Fruit fly (Drosophila melanogaster) whole organism, embryonic: ENCODE measurements around the gene CG43090.

ENCODE experiments used
- Antp ChIP-seq: fragments of 200-800 bp; sonication (Bioruptor generic); optimal IDR thresholded peaks from 3 replicates; lab custom pipeline; 2016; ENCODE audit warnings: missing biosample characterization, missing genetic modification characterization
- Bdp1 ChIP-seq: fragments of 200-800 bp; sonication (Bioruptor generic); optimal IDR thresholded peaks from 3 replicates; lab custom pipeline; 2016; ENCODE audit warnings: missing biosample characterization, missing genetic modification characterization
- C15 ChIP-seq: fragments of 200-800 bp; sonication (Bioruptor generic); IDR thresholded peaks from 3 replicates; pipeline ENCODE4 v1.3.6; 2022; ENCODE audit warnings: missing biosample characterization, missing genetic modification characterization
- CG11456 ChIP-seq: fragments of 200-800 bp; sonication (Bioruptor generic); IDR thresholded peaks from 3 replicates; pipeline ENCODE4 v1.3.6; 2022; ENCODE audit warnings: missing biosample characterization, missing genetic modification characterization
- CG11504 ChIP-seq: fragments of 200-800 bp; sonication (Bioruptor generic); optimal IDR thresholded peaks from 3 replicates; lab custom pipeline; 2019; ENCODE audit warnings: missing biosample characterization, mild to moderate bottlenecking, missing genetic modification characterization, moderate library complexity
- CG12942 ChIP-seq: fragments of 200-800 bp; sonication (Bioruptor generic); optimal IDR thresholded peaks from 3 replicates; lab custom pipeline; 2016; ENCODE audit warnings: missing biosample characterization, missing genetic modification characterization
- CG13296 ChIP-seq: fragments of 200-800 bp; sonication (Bioruptor generic); optimal IDR thresholded peaks from 3 replicates; lab custom pipeline; 2018; ENCODE audit warnings: missing biosample characterization, mild to moderate bottlenecking, missing genetic modification characterization
- CG2889 ChIP-seq: fragments of 200-800 bp; sonication (Bioruptor generic); IDR thresholded peaks from 3 replicates; pipeline ENCODE4 v1.3.6; 2022; ENCODE audit warnings: missing biosample characterization, missing genetic modification characterization
- CG31224 ChIP-seq: fragments of 200-800 bp; sonication (Bioruptor generic); IDR thresholded peaks from 2 replicates; pipeline ENCODE4 v1.3.6; 2022; ENCODE audit warnings: missing biosample characterization, missing genetic modification characterization
- CG3847 ChIP-seq: fragments of 200-800 bp; sonication (Bioruptor generic); IDR thresholded peaks from 2 replicates; pipeline ENCODE4 v1.3.6; 2022; ENCODE audit warnings: missing biosample characterization, missing genetic modification characterization
- CG4424 ChIP-seq: fragments of 200-800 bp; sonication (Bioruptor generic); optimal IDR thresholded peaks from 3 replicates; lab custom pipeline; 2016; ENCODE audit warnings: missing biosample characterization, missing genetic modification characterization
- CG7556 ChIP-seq: fragments of 200-800 bp; sonication (Bioruptor generic); optimal IDR thresholded peaks from 2 replicates; lab custom pipeline; 2017; ENCODE audit warnings: missing biosample characterization, mild to moderate bottlenecking, missing genetic modification characterization
- CG7928 ChIP-seq: fragments of 200-800 bp; sonication (Bioruptor generic); optimal IDR thresholded peaks from 2 replicates; lab custom pipeline; 2017; ENCODE audit warnings: missing biosample characterization, mild to moderate bottlenecking, missing genetic modification characterization
- CG8281 ChIP-seq: fragments of 200-800 bp; sonication (Bioruptor generic); optimal IDR thresholded peaks from 2 replicates; lab custom pipeline; 2018; ENCODE audit warnings: missing biosample characterization, mild to moderate bottlenecking, missing genetic modification characterization, moderate library complexity
- CG8478 ChIP-seq: fragments of >200 bp; optimal IDR thresholded peaks from 2 replicates; lab custom pipeline; 2018
- CG8765 ChIP-seq: fragments of 200-800 bp; sonication (Bioruptor generic); IDR thresholded peaks from 2 replicates; pipeline ENCODE4 v1.3.6; 2022; ENCODE audit warnings: missing biosample characterization, missing genetic modification characterization
- D19A ChIP-seq: fragments of 200-800 bp; optimal IDR thresholded peaks from 3 replicates; lab custom pipeline; 2019; ENCODE audit warnings: missing biosample characterization, mild to moderate bottlenecking, missing genetic modification characterization, moderate library complexity
- Fer1 ChIP-seq: fragments of 200-800 bp; sonication (Bioruptor generic); optimal IDR thresholded peaks from 2 replicates; lab custom pipeline; 2017; ENCODE audit warnings: missing biosample characterization, mild to moderate bottlenecking, missing genetic modification characterization
- GATAe ChIP-seq: fragments of 200-800 bp; sonication (Bioruptor generic); conservative IDR thresholded peaks from 2 replicates; pipeline ENCODE4 v1.3.6; 2022; ENCODE audit warnings: missing biosample characterization, missing genetic modification characterization
- HmgZ ChIP-seq: fragments of 200-800 bp; sonication (Bioruptor generic); optimal IDR thresholded peaks from 2 replicates; lab custom pipeline; 2018; ENCODE audit warnings: missing biosample characterization, mild to moderate bottlenecking, missing genetic modification characterization
- Hr51 ChIP-seq, 2 experiments: fragments of 200-800 bp; sonication (Bioruptor generic); optimal IDR thresholded peaks; 2 replicates in 1 of 2; 3 replicates in 1 of 2; lab custom pipeline; 2016 to 2018; ENCODE audit warnings: missing biosample characterization in 2 of 2, missing genetic modification characterization in 2 of 2, mild to moderate bottlenecking in 1 of 2, moderate library complexity in 1 of 2
- MBD-R2 ChIP-seq: fragments of 200-800 bp; sonication (Bioruptor generic); IDR thresholded peaks from 2 replicates; pipeline ENCODE4 v1.3.6; 2022; ENCODE audit warnings: missing biosample characterization, missing genetic modification characterization
- MESR4 ChIP-seq: fragments of 200-800 bp; sonication (Bioruptor generic); optimal IDR thresholded peaks from 2 replicates; lab custom pipeline; 2018; ENCODE audit warnings: missing biosample characterization, mild to moderate bottlenecking, missing genetic modification characterization, moderate library complexity
- Vsx1 ChIP-seq: fragments of 200-800 bp; sonication (Bioruptor generic); optimal IDR thresholded peaks from 2 replicates; lab custom pipeline; 2017; ENCODE audit warnings: missing biosample characterization, mild to moderate bottlenecking, missing genetic modification characterization, missing genetic modification reagents
- Xrp1 ChIP-seq: fragments of 200-800 bp; sonication (Bioruptor generic); IDR thresholded peaks from 2 replicates; pipeline ENCODE4 v1.3.6; 2022; ENCODE audit warnings: missing biosample characterization, missing genetic modification characterization
- abd-A ChIP-seq: fragments of 200-800 bp; sonication (Bioruptor generic); optimal IDR thresholded peaks from 3 replicates; lab custom pipeline; 2019; ENCODE audit warnings: missing biosample characterization, mild to moderate bottlenecking, missing genetic modification characterization, moderate library complexity
- ac ChIP-seq: fragments of 200-800 bp; sonication (Bioruptor generic); optimal IDR thresholded peaks from 3 replicates; lab custom pipeline; 2017; ENCODE audit warnings: missing biosample characterization, mild to moderate bottlenecking, missing genetic modification characterization
- br ChIP-seq: fragments of >200 bp; optimal IDR thresholded peaks from 2 replicates; lab custom pipeline; 2017
- caup ChIP-seq: fragments of 200-800 bp; sonication (Bioruptor generic); optimal IDR thresholded peaks from 3 replicates; lab custom pipeline; 2017; ENCODE audit warnings: missing biosample characterization, mild to moderate bottlenecking, missing genetic modification characterization, moderate library complexity; ENCODE audit not compliant: severe bottlenecking
- crol ChIP-seq: fragments of 200-800 bp; sonication (Bioruptor generic); IDR thresholded peaks from 2 replicates; pipeline ENCODE4 v1.3.6; 2022; ENCODE audit warnings: missing biosample characterization, missing genetic modification characterization
- dysf ChIP-seq: fragments of 200-800 bp; sonication (Bioruptor generic); IDR thresholded peaks from 3 replicates; pipeline ENCODE4 v1.3.6; 2022; ENCODE audit warnings: missing biosample characterization, missing genetic modification characterization
- gem ChIP-seq: fragments of 200-800 bp; sonication (Bioruptor generic); optimal IDR thresholded peaks from 2 replicates; lab custom pipeline; 2019; ENCODE audit warnings: missing biosample characterization, mild to moderate bottlenecking, missing genetic modification characterization, moderate library complexity
- hb ChIP-seq: fragments of 200-800 bp; sonication (Bioruptor generic); IDR thresholded peaks from 3 replicates; pipeline ENCODE4 v1.3.6; 2022; ENCODE audit warnings: missing biosample characterization, missing genetic modification characterization; ENCODE audit not compliant: partially characterized antibody
- hbn ChIP-seq: fragments of 200-800 bp; sonication (Bioruptor generic); IDR thresholded peaks from 2 replicates; pipeline ENCODE4 v1.3.6; 2022; ENCODE audit warnings: missing biosample characterization, missing genetic modification characterization; ENCODE audit not compliant: partially characterized antibody
- hkb ChIP-seq, 2 experiments: fragments of 200-800 bp in 1 of 2; fragments of >200 bp in 1 of 2; sonication (Bioruptor generic) in 1 of 2; IDR thresholded peaks in 1 of 2; optimal IDR thresholded peaks in 1 of 2; 2 replicates each; pipeline versions ENCODE4 v1.3.6 to Lab custom; 2017 to 2022; ENCODE audit warnings: missing biosample characterization in 1 of 2, missing genetic modification characterization in 1 of 2
- lmd ChIP-seq: fragments of 200-800 bp; sonication (Bioruptor generic); IDR thresholded peaks from 2 replicates; pipeline ENCODE4 v1.3.6; 2022; ENCODE audit warnings: missing biosample characterization, missing genetic modification characterization
- luna ChIP-seq: fragments of 200-800 bp; sonication (Bioruptor generic); optimal IDR thresholded peaks from 2 replicates; lab custom pipeline; 2016; ENCODE audit warnings: missing biosample characterization, missing genetic modification characterization
- mam ChIP-seq: fragments of 200-800 bp; sonication (Bioruptor generic); optimal IDR thresholded peaks from 3 replicates; lab custom pipeline; 2016; ENCODE audit warnings: missing biosample characterization, missing genetic modification characterization
- pb ChIP-seq: fragments of 200-800 bp; sonication (Bioruptor generic); optimal IDR thresholded peaks from 3 replicates; lab custom pipeline; 2016; ENCODE audit warnings: missing biosample characterization, missing genetic modification characterization
- row ChIP-seq: fragments of 200-800 bp; sonication (Bioruptor generic); IDR thresholded peaks from 3 replicates; pipeline ENCODE4 v1.3.6; 2022; ENCODE audit warnings: missing biosample characterization, missing genetic modification characterization
- run ChIP-seq: fragments of 200-800 bp; sonication (Bioruptor generic); optimal IDR thresholded peaks from 3 replicates; lab custom pipeline; 2018; ENCODE audit warnings: missing biosample characterization, mild to moderate bottlenecking, missing genetic modification characterization
- salm ChIP-seq: fragments of 200-800 bp; sonication (Bioruptor generic); optimal IDR thresholded peaks from 2 replicates; lab custom pipeline; 2018; ENCODE audit warnings: missing biosample characterization, mild to moderate bottlenecking, missing genetic modification characterization
- sisA ChIP-seq: fragments of 200-800 bp; sonication (Bioruptor generic); IDR thresholded peaks from 2 replicates; pipeline ENCODE4 v1.3.6; 2022; ENCODE audit warnings: missing biosample characterization, missing genetic modification characterization
- slbo ChIP-seq: fragments of 200-800 bp; sonication (Bioruptor generic); IDR thresholded peaks from 2 replicates; pipeline ENCODE4 v1.3.6; 2022; ENCODE audit warnings: missing biosample characterization, missing genetic modification characterization
- sr ChIP-seq: fragments of 200-800 bp; sonication (Bioruptor generic); IDR thresholded peaks from 3 replicates; pipeline ENCODE4 v1.3.6; 2022; ENCODE audit warnings: missing biosample characterization, missing genetic modification characterization
- tx ChIP-seq: fragments of 200-800 bp; sonication (Bioruptor generic); optimal IDR thresholded peaks from 2 replicates; lab custom pipeline; 2016; ENCODE audit warnings: missing biosample characterization, missing genetic modification characterization
- vvl ChIP-seq: fragments of 200-800 bp; sonication (Bioruptor generic); IDR thresholded peaks from 2 replicates; pipeline ENCODE4 v1.3.6; 2022; ENCODE audit warnings: missing biosample characterization, missing genetic modification characterization
- zen ChIP-seq: fragments of 200-800 bp; sonication (Bioruptor generic); optimal IDR thresholded peaks from 3 replicates; lab custom pipeline; 2018; ENCODE audit warnings: missing biosample characterization, mild to moderate bottlenecking, missing genetic modification characterization, moderate library complexity

The CG43090 gene

DNA sequence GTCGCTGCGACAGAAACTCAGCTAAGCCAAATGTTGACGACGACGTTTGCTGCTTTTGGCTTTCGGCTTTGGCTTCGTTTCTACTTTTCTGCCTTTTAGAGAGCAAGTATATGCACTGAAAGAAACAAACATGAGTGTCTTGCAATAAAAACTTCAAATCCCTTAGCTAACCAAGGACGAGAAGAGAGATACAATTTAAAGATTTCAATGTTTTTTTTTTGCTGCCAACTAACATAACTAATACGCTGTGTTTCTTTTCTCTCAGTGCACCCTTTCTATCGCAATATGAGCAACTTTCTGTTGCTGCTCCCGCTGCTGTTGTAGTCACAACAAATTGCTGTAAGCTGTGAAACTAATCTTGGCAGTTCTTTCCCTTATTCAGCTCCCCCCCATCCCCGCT, 20.3 kb downstream of the CG43090 start (continued):
- TF ChIP-seq mam (GFP tag; lab: Kevin White, UChicago) (peak; percentile 59), CG12942 (GFP tag; lab: Kevin White, UChicago) (no peak), Xrp1 (GFP tag; lab: Robert Waterston, UW) (peak; percentile 39; the same call in 1 of the 2 replicates), luna (GFP tag; lab: Kevin White, UChicago) (no peak), pb (no peak), CG13296 (GFP tag; lab: Kevin White, UChicago) (peak; percentile 36), CG3847 (GFP tag; lab: Robert Waterston, UW) (peak; percentile 37; the same call in 1 of the 2 replicates), CG8281 (tag; lab: Kevin White, UChicago) (no peak)
- TF ChIP-seq, all 482 proteins: peak for 150

DNA sequence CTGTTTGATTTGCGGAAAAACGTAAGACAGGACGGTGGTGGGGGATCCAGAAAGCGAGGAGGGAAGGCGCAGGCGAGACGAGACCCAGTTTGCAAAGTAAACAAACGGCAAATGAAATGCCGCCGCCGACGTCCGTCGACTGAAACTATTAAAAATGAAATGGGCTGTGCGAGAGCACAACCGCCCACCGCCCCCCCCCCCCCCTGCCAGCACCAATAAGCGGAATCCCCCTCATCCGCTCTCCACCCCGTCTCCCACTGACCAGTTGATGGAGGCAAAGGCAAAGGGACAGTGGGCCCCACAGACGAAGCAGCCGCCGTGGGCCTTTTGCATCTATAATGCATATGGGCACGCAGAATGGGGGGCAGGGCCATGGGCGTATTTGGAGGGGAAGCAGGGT, 32.9 kb downstream of the CG43090 start:
- TF ChIP-seq Antp (GFP tag; lab: Kevin White, UChicago): no peak
- no peak for TF ChIP-seq GATAe
- peak; percentile 84 for TF ChIP-seq crol (GFP tag; lab: Robert Waterston, UW)
- TF ChIP-seq C15: no peak
- TF ChIP-seq CG8478 (lab: Kevin White, UChicago): no peak
- TF ChIP-seq Vsx1 (GFP tag; lab: Kevin White, UChicago): no peak
- no peak for TF ChIP-seq salm (tag; lab: Kevin White, UChicago)
- no peak for TF ChIP-seq Bdp1 (GFP tag; lab: Kevin White, UChicago)
- no peak for TF ChIP-seq zen (tag; lab: Kevin White, UChicago)
- TF ChIP-seq CG31224 (GFP tag; lab: Robert Waterston, UW): no peak
- no peak for TF ChIP-seq ac (GFP tag; lab: Kevin White, UChicago)
- TF ChIP-seq sr (GFP tag; lab: Robert Waterston, UW): peak; percentile 69; the same call in 2 of the 3 replicates
- peak; percentile 12 for TF ChIP-seq abd-A (tag; lab: Kevin White, UChicago)
- TF ChIP-seq CG2889 (GFP tag; lab: Robert Waterston, UW): 0 out of 3 replicates have a peak, but pooled peaks have one; percentile 8
- no peak for TF ChIP-seq hbn (GFP tag; lab: Robert Waterston, UW)
- no peak for TF ChIP-seq run (tag; lab: Kevin White, UChicago)
- no peak for TF ChIP-seq hb (GFP tag; lab: Robert Waterston, UW)
- no peak for TF ChIP-seq MESR4 (GFP tag; lab: Kevin White, UChicago)
- no peak for TF ChIP-seq vvl (GFP tag; lab: Robert Waterston, UW)
- TF ChIP-seq Hr51 (GFP tag; optimal IDR thresholded peaks at IDR 0.05; lab: Kevin White, UChicago): no peak

DNA sequence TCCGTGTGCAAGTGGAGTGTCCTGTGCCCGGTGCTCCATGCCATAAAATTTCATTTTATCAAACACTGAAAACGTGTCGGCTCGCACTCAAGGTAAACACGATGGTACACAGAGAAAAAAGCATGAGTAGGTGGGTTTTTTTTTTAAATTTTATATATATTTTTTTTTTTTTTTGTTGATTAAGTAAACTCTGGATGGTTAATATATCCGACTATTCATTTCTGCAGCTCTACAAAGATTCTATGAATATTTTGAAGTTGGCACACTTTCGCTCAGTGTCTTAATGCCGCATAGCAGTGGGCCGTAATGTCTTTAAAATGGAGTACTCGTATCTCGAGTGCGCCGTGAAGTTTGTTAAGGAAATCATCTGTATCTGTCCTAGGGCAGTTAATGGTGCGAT, 47.8 kb downstream of the CG43090 start:
- peak; percentile 35; the same call in 1 of the 2 replicates for TF ChIP-seq lmd (GFP tag; lab: Robert Waterston, UW)
- no peak for TF ChIP-seq hkb (optimal IDR thresholded peaks at IDR 0.05; lab: Kevin White, UChicago)
- 0 out of 2 replicates have a peak, but pooled peaks have one; percentile 29 for TF ChIP-seq hkb (GFP tag; IDR thresholded peaks at IDR 0.05; lab: Robert Waterston, UW)
- TF ChIP-seq caup (GFP tag; lab: Kevin White, UChicago): peak; percentile 3
- TF ChIP-seq slbo (GFP tag; lab: Robert Waterston, UW): 0 out of 2 replicates have a peak, but pooled peaks have one; percentile 13
- no peak for TF ChIP-seq CG7928 (GFP tag; lab: Kevin White, UChicago)
- 0 out of 2 replicates have a peak, but pooled peaks have one; percentile 22 for TF ChIP-seq MBD-R2 (GFP tag; lab: Robert Waterston, UW)
- TF ChIP-seq CG31224 (GFP tag; lab: Robert Waterston, UW): no peak
- no peak for TF ChIP-seq tx
- no peak for TF ChIP-seq CG8765 (GFP tag; lab: Robert Waterston, UW)
- TF ChIP-seq Hr51 (GFP tag; optimal IDR thresholded peaks at IDR 0.05; lab: Kevin White, UChicago): peak in 1 of 2 experiments; percentile 5
- TF ChIP-seq row (GFP tag; lab: Robert Waterston, UW): peak; percentile 47; the same call in 2 of the 3 replicates
- no peak for TF ChIP-seq D19A
- peak; percentile 26 for TF ChIP-seq CG7556 (GFP tag; lab: Kevin White, UChicago)
- TF ChIP-seq br: no peak
- peak; percentile 5 for TF ChIP-seq CG4424 (GFP tag; lab: Kevin White, UChicago)
- peak; percentile 44 for TF ChIP-seq CG11504 (tag; lab: Kevin White, UChicago)
- TF ChIP-seq HmgZ (tag; lab: Kevin White, UChicago): no peak
- no peak for TF ChIP-seq CG11456 (GFP tag; lab: Robert Waterston, UW)
- TF ChIP-seq Fer1: peak; percentile 45
- peak; percentile 45; the same call in 1 of the 3 replicates for TF ChIP-seq dysf (GFP tag; lab: Robert Waterston, UW)
- peak; percentile 34 for TF ChIP-seq sisA (GFP tag; lab: Robert Waterston, UW)
- TF ChIP-seq gem (tag; lab: Kevin White, UChicago): peak; percentile 24
